Worm (Caenorhabditis elegans) whole organism, mixed stage, embryonic: ENCODE results near the gene pqn-31.

Source experiments
- elt-3 ChIP-seq: fragments of 150-350 bp; optimal IDR thresholded peaks from 2 replicates; lab custom pipeline; 2014; ENCODE audit warnings: missing biosample characterization, missing genetic modification characterization
- ham-2 ChIP-seq: fragments of 200-800 bp; sonication (Bioruptor generic); optimal IDR thresholded peaks from 2 replicates; lab custom pipeline; 2018; ENCODE audit warnings: mild to moderate bottlenecking, missing genetic modification characterization, missing compliant biosample characterization
- mab-5 ChIP-seq: fragments of 150-350 bp; optimal IDR thresholded peaks from 2 replicates; lab custom pipeline; 2014; ENCODE audit warnings: missing biosample characterization, missing genetic modification characterization
- nhr-12 ChIP-seq: fragments of 150-350 bp; optimal IDR thresholded peaks from 2 replicates; lab custom pipeline; 2014; ENCODE audit warnings: missing biosample characterization, missing genetic modification characterization
- sem-2 ChIP-seq: fragments of 200-800 bp; sonication (Bioruptor generic); optimal IDR thresholded peaks from 2 replicates; lab custom pipeline; 2018; ENCODE audit warnings: mild to moderate bottlenecking, missing genetic modification characterization, missing compliant biosample characterization
- snpc-4 ChIP-seq: fragments of 150-350 bp; optimal IDR thresholded peaks from 2 replicates; lab custom pipeline; 2014; ENCODE audit warnings: missing biosample characterization, missing genetic modification characterization
- unc-120 ChIP-seq: sonication (generic microtip); optimal IDR thresholded peaks from 2 replicates; lab custom pipeline; 2017; ENCODE audit warnings: missing genetic modification characterization, missing compliant biosample characterization; ENCODE audit not compliant: poor library complexity, severe bottlenecking
- unc-39 ChIP-seq: fragments of 150-350 bp; optimal IDR thresholded peaks from 2 replicates; lab custom pipeline; 2014; ENCODE audit warnings: missing biosample characterization, missing genetic modification characterization
- ztf-11 ChIP-seq: fragments of 150-350 bp; optimal IDR thresholded peaks from 2 replicates; lab custom pipeline; 2014; ENCODE audit warnings: missing biosample characterization, missing genetic modification characterization

DNA sequence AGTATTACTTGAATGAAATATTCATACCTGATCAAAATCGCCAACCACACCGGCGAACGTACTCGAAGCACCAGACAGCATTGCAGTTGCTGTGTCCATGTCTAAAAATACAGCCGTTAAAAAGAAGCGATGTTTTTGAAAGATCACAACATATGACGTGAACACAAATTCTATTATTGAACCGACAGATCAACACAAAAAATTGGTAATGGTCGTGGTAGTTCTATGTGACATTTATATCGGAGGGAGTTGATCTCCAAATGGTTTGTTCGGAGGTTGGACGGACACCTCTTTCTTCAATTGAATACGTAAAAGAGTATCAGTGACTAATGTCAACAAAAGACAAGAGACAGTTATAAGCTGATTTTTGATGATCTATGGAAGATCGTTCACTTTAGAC, 31.9 kb downstream of the pqn-31 start, which contains the start of gene pitr-3:
- TF ChIP-seq mab-5 (tag; lab: Kevin White, UChicago) (no peak), sem-2 (GFP tag; lab: Kevin White, UChicago) (no peak), unc-120 (tag; lab: Kevin White, UChicago) (no peak), elt-3 (no peak), nhr-12 (tag; lab: Kevin White, UChicago) (no peak), snpc-4 (tag; lab: Kevin White, UChicago) (no peak), ham-2 (GFP tag; lab: Kevin White, UChicago) (no peak), unc-39 (tag; lab: Kevin White, UChicago) (no peak), ztf-11 (no peak)
